Fruit fly (Drosophila melanogaster): ENCODE measurements around the gene Vha13.

The Vha13 gene

DNA sequence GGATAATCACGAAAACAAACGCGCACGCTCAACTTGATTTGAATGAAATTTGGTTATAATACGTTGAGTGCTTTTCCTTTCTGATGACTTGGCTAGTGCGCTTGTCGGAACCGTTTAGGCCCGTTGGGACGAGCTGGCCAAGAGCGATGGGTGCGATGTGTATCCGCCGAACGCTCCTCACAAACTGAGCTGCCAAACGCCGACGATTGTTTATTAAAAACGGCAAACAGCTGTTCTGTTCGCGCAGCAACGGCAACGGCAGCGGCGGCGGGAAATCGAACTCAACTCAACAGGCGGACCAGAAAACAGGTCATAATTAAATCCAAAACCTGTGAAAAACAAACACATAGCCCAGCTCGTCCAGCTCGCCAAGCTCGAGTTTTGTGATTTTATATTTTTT lies 23.2 kb downstream of the Vha13 start (continued):
- TF ChIP-seq Eip74EF (GFP tag; optimal IDR thresholded peaks at IDR 0.05) = peak in 1 of 2 experiments; percentile 40
- TF ChIP-seq CG12299 (tag; optimal IDR thresholded peaks at IDR 0.05) = no peak
- TF ChIP-seq cas (GFP tag; IDR thresholded peaks at IDR 0.05) = 0 out of 2 replicates have a peak, but pooled peaks have one; percentile 9
- peak; percentile 42 for TF ChIP-seq ftz-f1 (GFP tag; optimal IDR thresholded peaks at IDR 0.05)
- TF ChIP-seq CG14441 (GFP tag; IDR thresholded peaks at IDR 0.05) = 0 out of 2 replicates have a peak, but pooled peaks have one; percentile 33
- TF ChIP-seq sob (GFP tag; IDR thresholded peaks at IDR 0.05) = peak; percentile 20; the same call in 1 of the 2 replicates
- peak; percentile 36 for TF ChIP-seq nau (GFP tag; optimal IDR thresholded peaks at IDR 0.05)
- TF ChIP-seq CG13296 (GFP tag; optimal IDR thresholded peaks at IDR 0.05) = peak; percentile 28
- peak; percentile 13 for TF ChIP-seq CG18619 (GFP tag; optimal IDR thresholded peaks at IDR 0.05)
- TF ChIP-seq CG1602 (GFP tag; optimal IDR thresholded peaks at IDR 0.05) = no peak
- peak; percentile 32; the same call in 1 of the 2 replicates for TF ChIP-seq bbx (GFP tag; IDR thresholded peaks at IDR 0.05; ENCODE audit: partially characterized antibody)
- no peak for TF ChIP-seq CG11560 (tag; IDR thresholded peaks at IDR 0.05)
- TF ChIP-seq sr (GFP tag; IDR thresholded peaks at IDR 0.05) = peak; percentile 12; the same call in 1 of the 3 replicates
- peak; percentile 39 for TF ChIP-seq oc (tag; optimal IDR thresholded peaks at IDR 0.05)
- TF ChIP-seq CG8290 (GFP tag; optimal IDR thresholded peaks at IDR 0.05) = no peak
- TF ChIP-seq CG8290 (tag; optimal IDR thresholded peaks at IDR 0.05) = peak in 1 of 2 experiments; percentile 41
- TF ChIP-seq Nf-YC (tag; optimal IDR thresholded peaks at IDR 0.05) = peak; percentile 10
- no peak for TF ChIP-seq B-H1 (GFP tag; IDR thresholded peaks at IDR 0.05)
- TF ChIP-seq Dbx (GFP tag; IDR thresholded peaks at IDR 0.05) = peak; percentile 57; the same call in 1 of the 3 replicates
- peak; percentile 46; the same call in 1 of the 2 replicates for TF ChIP-seq CG32532 (GFP tag; IDR thresholded peaks at IDR 0.05)
- TF ChIP-seq nom (GFP tag; optimal IDR thresholded peaks at IDR 0.05) = no peak
- peak; percentile 22; the same call in 1 of the 2 replicates for TF ChIP-seq Rfx (GFP tag; IDR thresholded peaks at IDR 0.05)
- peak; percentile 38 for TF ChIP-seq CG15269 (tag; optimal IDR thresholded peaks at IDR 0.05)
- TF ChIP-seq Jarid2 (GFP tag; optimal IDR thresholded peaks at IDR 0.05) = peak; percentile 73
- TF ChIP-seq salm (tag; optimal IDR thresholded peaks at IDR 0.05) = no peak
- peak in 1 of 2 experiments; percentile 69 for TF ChIP-seq crp (GFP tag; optimal IDR thresholded peaks at IDR 0.05)
- TF ChIP-seq MBD-R2 (GFP tag; IDR thresholded peaks at IDR 0.05) = 0 out of 2 replicates have a peak, but pooled peaks have one; percentile 12
- TF ChIP-seq chm (GFP tag; IDR thresholded peaks at IDR 0.05) = no peak
- TF ChIP-seq sens-2 (GFP tag; IDR thresholded peaks at IDR 0.05) = 0 out of 2 replicates have a peak, but pooled peaks have one; percentile 8
- TF ChIP-seq toy (GFP tag; IDR thresholded peaks at IDR 0.05) = no peak
- no peak for TF ChIP-seq CG14014 (GFP tag; IDR thresholded peaks at IDR 0.05)
- TF ChIP-seq pros (GFP tag; optimal IDR thresholded peaks at IDR 0.05) = no peak
- TF ChIP-seq schlank (tag; optimal IDR thresholded peaks at IDR 0.05) = peak; percentile 5
- TF ChIP-seq CG11456 (GFP tag; IDR thresholded peaks at IDR 0.05) = 0 out of 3 replicates have a peak, but pooled peaks have one; percentile 16
- peak; percentile 35 for TF ChIP-seq her (GFP tag; optimal IDR thresholded peaks at IDR 0.05)
- TF ChIP-seq Ravus (GFP tag; IDR thresholded peaks at IDR 0.05) = no peak
- no peak for TF ChIP-seq nerfin-1 (tag; optimal IDR thresholded peaks at IDR 0.05)
- peak; percentile 31 for TF ChIP-seq sug (tag; optimal IDR thresholded peaks at IDR 0.05)
- no peak for TF ChIP-seq fd64A (GFP tag; optimal IDR thresholded peaks at IDR 0.05)
- peak; percentile 86 for TF ChIP-seq z (GFP tag; IDR thresholded peaks at IDR 0.05)

DNA sequence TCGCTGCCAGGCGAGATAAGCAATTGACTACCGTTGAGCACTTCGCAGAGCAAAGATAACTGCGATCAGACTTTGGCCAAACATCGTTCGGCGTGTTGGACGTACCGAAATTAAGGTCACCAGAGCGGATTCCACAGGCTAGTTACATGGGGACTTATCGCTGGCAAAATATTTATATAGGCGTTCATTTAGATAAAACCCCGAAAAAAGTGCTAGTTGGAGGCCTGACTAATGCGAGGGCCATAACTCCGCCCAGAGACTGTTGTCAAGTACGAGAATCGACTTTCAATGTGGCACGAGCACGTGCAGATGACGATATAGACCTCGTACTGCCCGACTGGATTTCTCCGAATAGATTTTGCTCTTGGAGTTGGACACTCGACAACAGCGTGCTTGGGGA lies 24.3 kb downstream of the Vha13 start:
- TF ChIP-seq hb (GFP tag; IDR thresholded peaks at IDR 0.05; ENCODE audit: partially characterized antibody) (no peak), cwo (GFP tag; optimal IDR thresholded peaks at IDR 0.05) (peak; percentile 88), CG10321 (GFP tag; IDR thresholded peaks at IDR 0.05) (no peak), HHEX (GFP tag; optimal IDR thresholded peaks at IDR 0.05) (no peak), CG12769 (tag; optimal IDR thresholded peaks at IDR 0.05) (peak; percentile 47), CG5180 (GFP tag; optimal IDR thresholded peaks at IDR 0.05) (no peak), so (GFP tag; IDR thresholded peaks at IDR 0.05) (no peak), CG1602 (GFP tag; optimal IDR thresholded peaks at IDR 0.05) (no peak), ftz-f1 (GFP tag; optimal IDR thresholded peaks at IDR 0.05) (peak; percentile 2), CG13424 (tag; optimal IDR thresholded peaks at IDR 0.05) (no peak), fd102C (GFP tag; optimal IDR thresholded peaks at IDR 0.05) (no peak), CG18599 (GFP tag; optimal IDR thresholded peaks at IDR 0.05) (no peak), sens (GFP tag) (peak; percentile 19), crol (GFP tag; IDR thresholded peaks at IDR 0.05) (no peak)
